Worm (Caenorhabditis elegans) whole organism, L2 larva: ENCODE measurements around the gene Y54G11A.2.

Experiments
- F13H6.1 ChIP-seq: sonication (generic microtip); optimal IDR thresholded peaks from 2 replicates; lab custom pipeline; 2016; ENCODE audit warnings: missing genetic modification characterization, missing compliant biosample characterization
- R02D3.7 ChIP-seq: fragments of 150-350 bp; optimal IDR thresholded peaks from 2 replicates; lab custom pipeline; 2014; ENCODE audit warnings: missing biosample characterization, missing genetic modification characterization
- Y55F3AM.14 ChIP-seq: fragments of 200-800 bp; sonication (Bioruptor generic); optimal IDR thresholded peaks from 2 replicates; lab custom pipeline; 2018; ENCODE audit warnings: mild to moderate bottlenecking, missing genetic modification characterization, missing compliant biosample characterization
- alr-1 ChIP-seq: fragments of 150-350 bp; optimal IDR thresholded peaks from 2 replicates; lab custom pipeline; 2014; ENCODE audit warnings: missing biosample characterization, missing genetic modification characterization
- aly-2 ChIP-seq: fragments of 150-350 bp; optimal IDR thresholded peaks from 2 replicates; lab custom pipeline; 2014; ENCODE audit warnings: missing biosample characterization, missing genetic modification characterization
- blmp-1 ChIP-seq: sonication (generic microtip); optimal IDR thresholded peaks from 2 replicates; lab custom pipeline; 2017; ENCODE audit warnings: missing genetic modification characterization, mild to moderate bottlenecking, missing compliant biosample characterization, antibody characterized with exemption, moderate library complexity; ENCODE audit not compliant: insufficient read depth
- ceh-16 ChIP-seq: fragments of 150-350 bp; optimal IDR thresholded peaks from 2 replicates; lab custom pipeline; 2014; ENCODE audit warnings: missing biosample characterization, missing genetic modification characterization
- ceh-82 ChIP-seq: fragments of 150-350 bp; optimal IDR thresholded peaks from 2 replicates; lab custom pipeline; 2014; ENCODE audit warnings: missing biosample characterization, missing genetic modification characterization
- dmd-4 ChIP-seq: sonication (generic microtip); optimal IDR thresholded peaks from 2 replicates; lab custom pipeline; 2017; ENCODE audit warnings: missing biosample characterization, missing genetic modification characterization
- egl-27 ChIP-seq: sonication (generic microtip); optimal IDR thresholded peaks from 3 replicates; lab custom pipeline; 2017; ENCODE audit warnings: missing biosample characterization, missing genetic modification reagents, missing genetic modification characterization
- elt-1 ChIP-seq: fragments of 150-350 bp; optimal IDR thresholded peaks from 2 replicates; lab custom pipeline; 2014; ENCODE audit warnings: missing biosample characterization, missing genetic modification characterization
- elt-3 ChIP-seq: sonication (generic microtip); optimal IDR thresholded peaks from 2 replicates; lab custom pipeline; 2017; ENCODE audit warnings: missing biosample characterization, missing genetic modification characterization
- gmeb-1 ChIP-seq: fragments of 150-350 bp; optimal IDR thresholded peaks from 2 replicates; lab custom pipeline; 2014; ENCODE audit warnings: missing biosample characterization, missing genetic modification characterization
- lin-11 ChIP-seq: fragments of 150-350 bp; sonication (generic microtip); optimal IDR thresholded peaks from 2 replicates; lab custom pipeline; 2014; ENCODE audit warnings: missing biosample characterization, missing genetic modification characterization, inconsistent platforms, mixed read lengths
- lin-39 ChIP-seq: fragments of 150-350 bp; optimal IDR thresholded peaks from 2 replicates; lab custom pipeline; 2014; ENCODE audit warnings: missing biosample characterization, missing genetic modification reagents, missing genetic modification characterization
- mab-5 ChIP-seq: fragments of 150-350 bp; optimal IDR thresholded peaks from 2 replicates; lab custom pipeline; 2014; ENCODE audit warnings: missing biosample characterization, missing genetic modification characterization
- mbf-1 ChIP-seq: sonication (generic microtip); optimal IDR thresholded peaks from 2 replicates; lab custom pipeline; 2017; ENCODE audit warnings: missing biosample characterization, missing genetic modification characterization
- mdl-1 ChIP-seq, 2 experiments: fragments of 150-350 bp in 1 of 2; sonication (generic microtip) in 1 of 2; optimal IDR thresholded peaks; 2 replicates each; lab custom pipeline; 2017; ENCODE audit warnings: missing biosample characterization in 2 of 2, missing genetic modification characterization in 2 of 2
- nhr-10 ChIP-seq: sonication (generic microtip); optimal IDR thresholded peaks from 2 replicates; lab custom pipeline; 2017; ENCODE audit warnings: missing biosample characterization, missing genetic modification characterization
- nhr-11 ChIP-seq: fragments of 150-350 bp; optimal IDR thresholded peaks from 2 replicates; lab custom pipeline; 2014; ENCODE audit warnings: missing biosample characterization, missing genetic modification characterization
- nhr-12 ChIP-seq: fragments of 150-350 bp; optimal IDR thresholded peaks from 2 replicates; lab custom pipeline; 2014; ENCODE audit warnings: missing biosample characterization, missing genetic modification characterization
- nhr-21 ChIP-seq: fragments of 150-350 bp; optimal IDR thresholded peaks from 2 replicates; lab custom pipeline; 2014; ENCODE audit warnings: missing biosample characterization, missing genetic modification characterization
- nhr-23 ChIP-seq: fragments of 150-350 bp; optimal IDR thresholded peaks from 2 replicates; lab custom pipeline; 2014; ENCODE audit warnings: missing biosample characterization, missing genetic modification reagents, missing genetic modification characterization
- nhr-237 ChIP-seq: fragments of 150-350 bp; optimal IDR thresholded peaks from 2 replicates; lab custom pipeline; 2014; ENCODE audit warnings: missing biosample characterization, missing genetic modification characterization
- nhr-25 ChIP-seq: fragments of 150-350 bp; sonication (generic microtip); optimal IDR thresholded peaks from 3 replicates; lab custom pipeline; 2014; ENCODE audit warnings: missing biosample characterization, missing genetic modification characterization
- nhr-6 ChIP-seq: fragments of 150-350 bp; optimal IDR thresholded peaks from 2 replicates; lab custom pipeline; 2014; ENCODE audit warnings: missing biosample characterization, missing genetic modification characterization
- nhr-77 ChIP-seq: fragments of 150-350 bp; optimal IDR thresholded peaks from 2 replicates; lab custom pipeline; 2014; ENCODE audit warnings: missing biosample characterization, missing genetic modification characterization
- peb-1 ChIP-seq: fragments of 150-350 bp; optimal IDR thresholded peaks from 2 replicates; lab custom pipeline; 2014; ENCODE audit warnings: missing biosample characterization, missing genetic modification characterization
- skn-1 ChIP-seq: sonication (generic microtip); optimal IDR thresholded peaks from 2 replicates; lab custom pipeline; 2017; ENCODE audit warnings: missing biosample characterization, missing genetic modification characterization
- sma-3 ChIP-seq: sonication (generic microtip); optimal IDR thresholded peaks from 2 replicates; lab custom pipeline; 2016; ENCODE audit warnings: missing genetic modification reagents, missing genetic modification characterization, missing compliant biosample characterization
- sma-9 ChIP-seq, 2 experiments: fragments of 150-350 bp in 1 of 2; sonication (generic microtip) in 1 of 2; optimal IDR thresholded peaks; 2 replicates each; lab custom pipeline; 2014 to 2016; ENCODE audit warnings: missing genetic modification characterization in 2 of 2, mild to moderate bottlenecking in 1 of 2, missing biosample characterization in 1 of 2, missing compliant biosample characterization in 1 of 2, missing genetic modification reagents in 1 of 2, moderate library complexity in 1 of 2
- snpc-4 ChIP-seq: fragments of 150-350 bp; optimal IDR thresholded peaks from 2 replicates; lab custom pipeline; 2014; ENCODE audit warnings: missing biosample characterization, missing genetic modification characterization
- unc-39 ChIP-seq: fragments of 150-350 bp; optimal IDR thresholded peaks from 2 replicates; lab custom pipeline; 2014; ENCODE audit warnings: missing biosample characterization, missing genetic modification characterization
- unc-55 ChIP-seq: fragments of 150-350 bp; sonication (generic microtip); optimal IDR thresholded peaks from 3 replicates; lab custom pipeline; 2014; ENCODE audit warnings: missing biosample characterization, missing genetic modification reagents, missing genetic modification characterization
- unc-62 ChIP-seq: fragments of 150-350 bp; optimal IDR thresholded peaks from 2 replicates; lab custom pipeline; 2014; ENCODE audit warnings: missing biosample characterization, missing genetic modification reagents, missing genetic modification characterization
- zag-1 ChIP-seq: fragments of 150-350 bp; optimal IDR thresholded peaks from 2 replicates; lab custom pipeline; 2014; ENCODE audit warnings: missing biosample characterization, missing genetic modification characterization
- ztf-1 ChIP-seq: fragments of 200-800 bp; sonication (Bioruptor generic); conservative IDR thresholded peaks from 2 replicates; pipeline ENCODE4 v1.3.6; 2022; ENCODE audit warnings: missing genetic modification characterization, missing compliant biosample characterization
- ztf-11 ChIP-seq: sonication (generic microtip); optimal IDR thresholded peaks from 2 replicates; lab custom pipeline; 2017; ENCODE audit warnings: missing biosample characterization, missing genetic modification characterization
- ztf-4 ChIP-seq: fragments of 150-350 bp; optimal IDR thresholded peaks from 2 replicates; lab custom pipeline; 2014; ENCODE audit warnings: missing biosample characterization, missing genetic modification characterization

Gene Y54G11A.2

ce11 chrII:14214109-14214508 lies 38.0 kb upstream of the Y54G11A.2 start, which contains the start of gene Y48B6A.10:
Gene Y48B6A.10, plus strand, starts transcription at chrII:14214409.
- TF ChIP-seq nhr-237 (tag; lab: Kevin White, UChicago) (no peak), elt-1 (no peak), ztf-4 (no peak), lin-11 (tag; lab: Kevin White, UChicago) (no peak), R02D3.7 (no peak), blmp-1 (tag; lab: Kevin White, UChicago) (no peak), aly-2 (no peak), mbf-1 (no peak), egl-27 (tag; lab: Kevin White, UChicago) (no peak), sma-9 (GFP tag; optimal IDR thresholded peaks at IDR 0.05; lab: Kevin White, UChicago) (no peak), sma-9 (tag; optimal IDR thresholded peaks at IDR 0.05; lab: Kevin White, UChicago) (no peak), unc-55 (GFP tag; lab: Kevin White, UChicago) (no peak), mab-5 (tag; lab: Kevin White, UChicago) (no peak), nhr-23 (no peak), gmeb-1 (tag; lab: Kevin White, UChicago) (no peak), elt-3 (tag; lab: Kevin White, UChicago) (no peak), sma-3 (GFP tag; lab: Kevin White, UChicago) (no peak), nhr-25 (no peak), unc-62 (GFP tag; lab: Kevin White, UChicago) (no peak)

- TF ChIP-seq sma-9 (GFP tag; optimal IDR thresholded peaks at IDR 0.05; lab: Kevin White, UChicago) (no peak), sma-9 (tag; optimal IDR thresholded peaks at IDR 0.05; lab: Kevin White, UChicago) (no peak), gmeb-1 (tag; lab: Kevin White, UChicago) (no peak), sma-3 (GFP tag; lab: Kevin White, UChicago) (no peak), snpc-4 (tag; lab: Kevin White, UChicago) (no peak), ztf-1 (no peak), Y55F3AM.14 (no peak), nhr-12 (tag; lab: Kevin White, UChicago) (no peak), F13H6.1 (tag; lab: Kevin White, UChicago) (no peak)
Measured at ce11 chrII:14218142-14218541, 34.0 kb upstream of the Y54G11A.2 start.

ce11 chrII:14226175-14226574 lies 26.0 kb upstream of the Y54G11A.2 start, which contains the start of gene Y48B6A.13:
Gene Y48B6A.13, minus strand, starts transcription at chrII:14226275.
- TF ChIP-seq nhr-25 (no peak), skn-1 (no peak), zag-1 (tag; lab: Kevin White, UChicago) (no peak), elt-3 (tag; lab: Kevin White, UChicago) (no peak), gmeb-1 (tag; lab: Kevin White, UChicago) (no peak), unc-39 (no peak), nhr-77 (tag; lab: Kevin White, UChicago) (no peak), ceh-16 (no peak), nhr-6 (tag; lab: Kevin White, UChicago) (no peak), ceh-82 (tag; lab: Kevin White, UChicago) (no peak), F13H6.1 (tag; lab: Kevin White, UChicago) (no peak), blmp-1 (tag; lab: Kevin White, UChicago) (no peak), peb-1 (no peak), nhr-10 (tag; lab: Kevin White, UChicago) (no peak), egl-27 (tag; lab: Kevin White, UChicago) (no peak)

DNA sequence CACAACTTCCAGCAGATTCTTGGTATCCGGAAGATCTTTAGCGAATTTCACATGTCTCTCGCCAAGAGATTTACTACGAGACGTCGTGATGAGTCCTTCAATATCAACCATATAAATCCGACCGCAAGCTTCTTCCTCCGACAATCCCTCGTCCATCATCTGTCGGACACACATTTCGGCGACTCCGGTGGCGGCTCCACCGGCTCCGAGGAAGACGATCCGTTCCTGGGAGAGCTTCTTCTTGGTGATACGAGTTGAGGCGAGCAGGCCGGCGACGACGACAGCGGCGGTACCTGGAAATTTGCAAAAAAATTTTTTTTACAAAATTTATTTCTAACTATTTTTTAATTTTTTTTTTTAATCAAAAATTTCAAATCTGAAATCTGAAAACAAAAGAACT lies 22.1 kb upstream of the Y54G11A.2 start:
- no peak for TF ChIP-seq skn-1
- TF ChIP-seq elt-1, result no peak
- TF ChIP-seq sma-3 (GFP tag; lab: Kevin White, UChicago), result no peak
- TF ChIP-seq alr-1 (tag; lab: Kevin White, UChicago), result no peak
- no peak for TF ChIP-seq mdl-1 (tag; optimal IDR thresholded peaks at IDR 0.05; lab: Kevin White, UChicago)
- TF ChIP-seq lin-39 (tag; lab: Kevin White, UChicago), result no peak
- no peak for TF ChIP-seq nhr-77 (tag; lab: Kevin White, UChicago)
- no peak for TF ChIP-seq dmd-4
- no peak for TF ChIP-seq ztf-11 (tag; lab: Kevin White, UChicago)
- TF ChIP-seq blmp-1 (tag; lab: Kevin White, UChicago), result no peak
- no peak for TF ChIP-seq nhr-21 (tag; lab: Kevin White, UChicago)
- TF ChIP-seq nhr-11 (tag; lab: Kevin White, UChicago), result no peak
- no peak for TF ChIP-seq peb-1
- TF ChIP-seq F13H6.1 (tag; lab: Kevin White, UChicago), result no peak
- TF ChIP-seq R02D3.7, result no peak
- TF ChIP-seq, all 48 proteins: peak for 0
